Fruit fly (Drosophila melanogaster) whole organism, adult: Measurements from ENCODE around the gene CG9550.

Source experiments
- CG11617 ChIP-seq: fragments of 200-800 bp; sonication (Bioruptor generic); optimal IDR thresholded peaks from 2 replicates; lab custom pipeline; 2017; ENCODE audit warnings: mild to moderate bottlenecking, missing biosample characterization, missing genetic modification reagents, missing genetic modification characterization
- CG1620 ChIP-seq: fragments of 200-800 bp; sonication (Bioruptor generic); optimal IDR thresholded peaks from 2 replicates; lab custom pipeline; 2016; ENCODE audit warnings: missing biosample characterization, missing genetic modification characterization
- CG33017 ChIP-seq: fragments of 200-800 bp; sonication (Bioruptor generic); optimal IDR thresholded peaks from 2 replicates; lab custom pipeline; 2018; ENCODE audit warnings: missing biosample characterization, mild to moderate bottlenecking, missing genetic modification characterization, moderate library complexity
- CG5204 ChIP-seq: fragments of 200-800 bp; sonication (Bioruptor generic); optimal IDR thresholded peaks from 2 replicates; lab custom pipeline; 2016; ENCODE audit warnings: missing biosample characterization, missing genetic modification characterization
- CG7045 ChIP-seq: fragments of 200-800 bp; sonication (Bioruptor generic); optimal IDR thresholded peaks from 2 replicates; lab custom pipeline; 2017; ENCODE audit warnings: missing biosample characterization, mild to moderate bottlenecking, missing genetic modification characterization
- CG7101 ChIP-seq: fragments of 200-800 bp; sonication (Bioruptor generic); optimal IDR thresholded peaks from 2 replicates; lab custom pipeline; 2018; ENCODE audit warnings: missing biosample characterization, mild to moderate bottlenecking, missing genetic modification characterization, moderate library complexity
- Clk ChIP-seq: fragments of 200-800 bp; sonication (Bioruptor generic); optimal IDR thresholded peaks from 2 replicates; lab custom pipeline; 2017; ENCODE audit warnings: missing biosample characterization, missing genetic modification characterization
- bab1 ChIP-seq: fragments of 200-800 bp; sonication (Bioruptor generic); optimal IDR thresholded peaks from 3 replicates; lab custom pipeline; 2019; ENCODE audit warnings: missing biosample characterization, mild to moderate bottlenecking, missing genetic modification characterization, moderate library complexity
- cnc ChIP-seq, 2 experiments: fragments of >200 bp; optimal IDR thresholded peaks; 2 replicates each; lab custom pipeline; 2017
- kay ChIP-seq: fragments of 200-800 bp; sonication (Bioruptor generic); peaks from one replicate; lab custom pipeline; 2016; ENCODE audit warnings: missing biosample characterization, missing genetic modification characterization, borderline replicate concordance
- pad ChIP-seq: fragments of 200-800 bp; sonication (Bioruptor generic); optimal IDR thresholded peaks from 3 replicates; lab custom pipeline; 2017; ENCODE audit warnings: missing biosample characterization, missing genetic modification characterization, mild to moderate bottlenecking, moderate library complexity, missing genetic modification reagents
- tj ChIP-seq: fragments of 200-800 bp; sonication (Bioruptor generic); optimal IDR thresholded peaks from 3 replicates; lab custom pipeline; 2017; ENCODE audit warnings: missing biosample characterization, mild to moderate bottlenecking, missing genetic modification characterization, moderate library complexity
- toe ChIP-seq: fragments of 200-800 bp; sonication (Bioruptor generic); optimal IDR thresholded peaks from 2 replicates; lab custom pipeline; 2016; ENCODE audit warnings: missing biosample characterization, missing genetic modification characterization

DNA sequence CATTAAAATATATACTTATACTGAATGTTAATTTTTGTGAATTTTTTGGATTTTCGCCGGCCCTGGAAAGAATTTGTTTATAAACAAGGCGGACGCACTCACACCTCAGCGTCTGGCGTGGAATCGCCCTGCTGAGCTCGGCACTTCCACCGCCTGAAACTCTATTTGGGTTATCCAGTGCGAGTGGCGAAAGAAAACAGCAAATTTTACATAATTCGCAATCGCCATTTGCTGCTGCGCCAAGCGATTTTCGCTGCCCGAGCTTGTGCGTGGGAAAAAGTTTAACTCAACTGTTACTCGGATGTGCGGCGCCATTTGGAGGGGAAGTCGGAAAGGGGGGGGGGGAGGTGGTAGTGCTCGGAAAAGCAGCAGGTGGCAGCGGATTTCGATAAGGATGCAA lies 36.1 kb downstream of the CG9550 start:
- TF ChIP-seq kay (GFP tag; lab: Kevin White, UChicago) = no peak
- TF ChIP-seq toe (GFP tag; lab: Kevin White, UChicago) = no peak
- peak; percentile 97 for TF ChIP-seq tj (GFP tag; lab: Kevin White, UChicago)
- no peak for TF ChIP-seq CG33017
- no peak for TF ChIP-seq bab1 (GFP tag; lab: Kevin White, UChicago)
- no peak for TF ChIP-seq CG5204
- TF ChIP-seq CG7045 (GFP tag; lab: Kevin White, UChicago) = no peak
- no peak for TF ChIP-seq CG7101 (tag; lab: Kevin White, UChicago)
- no peak for TF ChIP-seq pad
- TF ChIP-seq Clk = no peak
- TF ChIP-seq cnc (optimal IDR thresholded peaks at IDR 0.05; lab: Kevin White, UChicago) = no peak
- no peak for TF ChIP-seq CG1620
- no peak for TF ChIP-seq CG11617
